Worm (Caenorhabditis elegans) whole organism, early embryonic: ENCODE measurements around the gene F43G6.4.

ENCODE experiments used
- ama-1 ChIP-seq: fragments of 150-350 bp; optimal IDR thresholded peaks from 2 replicates; lab custom pipeline; 2014
- ets-7 ChIP-seq: sonication (generic microtip); optimal IDR thresholded peaks from 2 replicates; lab custom pipeline; 2016; ENCODE audit warnings: missing genotype, missing genetic modification characterization, missing compliant biosample characterization
- hmbx-1 ChIP-seq: sonication (generic microtip); optimal IDR thresholded peaks from 2 replicates; lab custom pipeline; 2016; ENCODE audit warnings: mild to moderate bottlenecking, missing genetic modification characterization, missing compliant biosample characterization
- sea-1 ChIP-seq: fragments of 200-800 bp; sonication (Bioruptor generic); conservative IDR thresholded peaks from 2 replicates; pipeline ENCODE4 v1.3.6; 2022; ENCODE audit warnings: missing genetic modification characterization, missing compliant biosample characterization

- TF ChIP-seq ama-1 (no peak), hmbx-1 (tag; lab: Kevin White, UChicago) (no peak), ets-7 (tag; lab: Kevin White, UChicago) (no peak), sea-1 (GFP tag; lab: Robert Waterston, UW) (no peak)
These were observed 42.1 kb upstream of the F43G6.4 start, which contains the start of the genes F44E5.17 and gpb-1 for ce11 chrII:11748494-11748893.
